Worm (Caenorhabditis elegans): ENCODE results near the gene evl-14.

ce11 chrIII:4362332-4362731 lies 49.4 kb upstream of the evl-14 start:
- TF ChIP-seq nhr-21 (tag; optimal IDR thresholded peaks at IDR 0.05) = no peak
- TF ChIP-seq snpc-4 (tag; optimal IDR thresholded peaks at IDR 0.05) = no peak
- TF ChIP-seq ztf-11 (tag; optimal IDR thresholded peaks at IDR 0.05) = no peak
- TF ChIP-seq lin-13 (GFP tag; optimal IDR thresholded peaks at IDR 0.05) = no peak
- no peak for TF ChIP-seq mdl-1 (tag; optimal IDR thresholded peaks at IDR 0.05)
- no peak for TF ChIP-seq mab-5 (tag; optimal IDR thresholded peaks at IDR 0.05)
- TF ChIP-seq egl-27 (tag; optimal IDR thresholded peaks at IDR 0.05) = no peak
- no peak for TF ChIP-seq R02D3.7 (tag; optimal IDR thresholded peaks at IDR 0.05)
- no peak for TF ChIP-seq ztf-4 (tag; optimal IDR thresholded peaks at IDR 0.05)
- TF ChIP-seq elt-1 (tag; optimal IDR thresholded peaks at IDR 0.05) = no peak
- TF ChIP-seq lsy-2 (tag; optimal IDR thresholded peaks at IDR 0.05) = no peak
- no peak for TF ChIP-seq nhr-12 (tag; optimal IDR thresholded peaks at IDR 0.05)

All from whole organism, L2 larva.